Worm (Caenorhabditis elegans): ENCODE measurements around the gene F52E10.4.

- TF ChIP-seq egl-27 (tag; optimal IDR thresholded peaks at IDR 0.05) (no peak), ceh-82 (tag; optimal IDR thresholded peaks at IDR 0.05) (no peak), snpc-4 (tag; optimal IDR thresholded peaks at IDR 0.05) (peak; percentile 45), ama-1 (optimal IDR thresholded peaks at IDR 0.05) (no peak), nhr-237 (tag; optimal IDR thresholded peaks at IDR 0.05) (no peak), ceh-16 (tag; optimal IDR thresholded peaks at IDR 0.05) (no peak), skn-1 (tag; optimal IDR thresholded peaks at IDR 0.05) (no peak), mdl-1 (tag; optimal IDR thresholded peaks at IDR 0.05) (no peak), alr-1 (tag; optimal IDR thresholded peaks at IDR 0.05) (no peak), ztf-4 (tag; optimal IDR thresholded peaks at IDR 0.05) (no peak), blmp-1 (tag; optimal IDR thresholded peaks at IDR 0.05; ENCODE audit: insufficient read depth) (no peak), unc-62 (GFP tag; optimal IDR thresholded peaks at IDR 0.05) (no peak), zag-1 (tag; optimal IDR thresholded peaks at IDR 0.05) (no peak), crh-2 (tag; optimal IDR thresholded peaks at IDR 0.05) (no peak)
Measured at ce11 chrX:16341838-16342237, 49.0 kb upstream of the F52E10.4 start.

Data from whole organism, L2 larva.